Worm (Caenorhabditis elegans) whole organism, early embryonic: Measurements from ENCODE around the gene ptr-16.

Experiments used
- ama-1 ChIP-seq: fragments of 150-350 bp; optimal IDR thresholded peaks from 2 replicates; lab custom pipeline; 2014
- ceh-13 ChIP-seq: fragments of 200-800 bp; sonication (Bioruptor generic); optimal IDR thresholded peaks from 2 replicates; lab custom pipeline; 2018; ENCODE audit warnings: mild to moderate bottlenecking, missing genetic modification characterization, missing compliant biosample characterization
- ets-7 ChIP-seq: sonication (generic microtip); optimal IDR thresholded peaks from 2 replicates; lab custom pipeline; 2016; ENCODE audit warnings: missing genotype, missing genetic modification characterization, missing compliant biosample characterization
- flt-1 ChIP-seq: fragments of 200-800 bp; sonication (Bioruptor generic); IDR thresholded peaks from 2 replicates; pipeline ENCODE4 v1.3.6; 2022; ENCODE audit warnings: missing genetic modification characterization, missing compliant biosample characterization
- hmbx-1 ChIP-seq: sonication (generic microtip); optimal IDR thresholded peaks from 2 replicates; lab custom pipeline; 2016; ENCODE audit warnings: mild to moderate bottlenecking, missing genetic modification characterization, missing compliant biosample characterization
- hmg-4 ChIP-seq: fragments of 200-800 bp; sonication (Bioruptor generic); optimal IDR thresholded peaks from 2 replicates; lab custom pipeline; 2018; ENCODE audit warnings: mild to moderate bottlenecking, missing genetic modification characterization, missing compliant biosample characterization
- hnd-1 ChIP-seq: sonication (generic microtip); optimal IDR thresholded peaks from 2 replicates; lab custom pipeline; 2016; ENCODE audit warnings: missing genetic modification characterization, missing compliant biosample characterization
- pes-1 ChIP-seq: fragments of 200-800 bp; sonication (Bioruptor generic); IDR thresholded peaks from 2 replicates; pipeline ENCODE4 v1.3.6; 2022; ENCODE audit warnings: missing genetic modification reagents, missing genetic modification characterization, missing compliant biosample characterization
- sea-1 ChIP-seq: fragments of 200-800 bp; sonication (Bioruptor generic); conservative IDR thresholded peaks from 2 replicates; pipeline ENCODE4 v1.3.6; 2022; ENCODE audit warnings: missing genetic modification characterization, missing compliant biosample characterization
- tbx-11 ChIP-seq: fragments of 200-800 bp; sonication (Bioruptor generic); IDR thresholded peaks from 2 replicates; pipeline ENCODE4 v1.3.6; 2022; ENCODE audit warnings: missing genetic modification characterization, missing compliant biosample characterization
- tbx-37 ChIP-seq: fragments of 200-800 bp; sonication (Bioruptor generic); conservative IDR thresholded peaks from 2 replicates; pipeline ENCODE4 v1.3.6; 2022; ENCODE audit warnings: missing genetic modification reagents, missing genetic modification characterization, missing compliant biosample characterization
- tra-4 ChIP-seq: sonication (generic microtip); optimal IDR thresholded peaks from 2 replicates; lab custom pipeline; 2017; ENCODE audit warnings: missing genetic modification characterization, missing compliant biosample characterization

DNA sequence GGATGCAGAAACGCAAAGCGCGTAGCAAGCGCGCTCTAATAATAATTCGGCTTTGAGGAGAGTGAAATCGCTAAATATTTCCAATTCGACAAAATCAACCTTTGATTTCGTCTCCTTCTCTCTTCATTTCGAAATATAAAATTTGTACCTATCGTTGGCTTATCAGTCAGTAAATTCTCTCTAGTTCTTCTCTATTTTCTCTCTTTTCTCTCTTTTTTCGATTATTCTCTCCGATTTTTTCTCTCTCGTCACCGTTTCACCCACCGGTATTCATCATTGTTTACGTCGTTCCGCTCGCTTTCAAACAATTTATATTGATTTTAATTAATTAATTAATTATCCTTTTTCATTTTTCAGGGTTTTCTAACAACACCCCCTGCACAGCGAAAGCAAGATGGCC, 9.6 kb upstream of the ptr-16 start, which contains the start of gene cmd-1:
- TF ChIP-seq ceh-13 (GFP tag; lab: Kevin White, UChicago) (no peak), pes-1 (GFP tag; lab: Robert Waterston, UW) (no peak), ama-1 (no peak), tra-4 (tag; lab: Kevin White, UChicago) (no peak), tbx-11 (GFP tag; lab: Robert Waterston, UW) (no peak), tbx-37 (no peak), hmg-4 (GFP tag; lab: Kevin White, UChicago) (no peak), hnd-1 (tag; lab: Kevin White, UChicago) (no peak), sea-1 (GFP tag; lab: Robert Waterston, UW) (no peak), hmbx-1 (tag; lab: Kevin White, UChicago) (no peak), flt-1 (no peak), ets-7 (tag; lab: Kevin White, UChicago) (no peak)
